Fruit fly (Drosophila melanogaster) whole organism, embryonic: Measurements from ENCODE around the gene neb.

ENCODE experiments used
- BEAF-32 ChIP-seq: fragments of 200-800 bp; sonication (Bioruptor generic); optimal IDR thresholded peaks from 3 replicates; lab custom pipeline; 2017; ENCODE audit warnings: missing biosample characterization, missing genetic modification characterization, mild to moderate bottlenecking, moderate library complexity, missing genetic modification reagents
- Bdp1 ChIP-seq: fragments of 200-800 bp; sonication (Bioruptor generic); optimal IDR thresholded peaks from 3 replicates; lab custom pipeline; 2016; ENCODE audit warnings: missing biosample characterization, missing genetic modification characterization
- CG12236 ChIP-seq: fragments of 200-800 bp; sonication (Bioruptor generic); optimal IDR thresholded peaks from 2 replicates; lab custom pipeline; 2016; ENCODE audit warnings: missing biosample characterization, missing genetic modification characterization
- CG1233 ChIP-seq: fragments of 200-800 bp; sonication (Bioruptor generic); optimal IDR thresholded peaks from 4 replicates; lab custom pipeline; 2018; ENCODE audit warnings: missing biosample characterization, mild to moderate bottlenecking, missing genetic modification characterization
- CG13624 ChIP-seq: fragments of 200-800 bp; sonication (Bioruptor generic); optimal IDR thresholded peaks from 2 replicates; lab custom pipeline; 2016; ENCODE audit warnings: missing biosample characterization, missing genetic modification characterization
- CG13894 ChIP-seq: fragments of 200-800 bp; sonication (Bioruptor generic); optimal IDR thresholded peaks from 3 replicates; lab custom pipeline; 2018; ENCODE audit warnings: missing biosample characterization, mild to moderate bottlenecking, missing genetic modification characterization, moderate library complexity
- CG14710 ChIP-seq: fragments of 200-800 bp; sonication (Bioruptor generic); optimal IDR thresholded peaks from 3 replicates; lab custom pipeline; 2019; ENCODE audit warnings: missing biosample characterization, mild to moderate bottlenecking, missing genetic modification characterization, moderate library complexity
- CG15269 ChIP-seq: fragments of 200-800 bp; sonication (Bioruptor generic); optimal IDR thresholded peaks from 2 replicates; lab custom pipeline; 2018; ENCODE audit warnings: missing biosample characterization, mild to moderate bottlenecking, missing genetic modification characterization, moderate library complexity
- CG15479 ChIP-seq: fragments of 200-800 bp; sonication (Bioruptor generic); optimal IDR thresholded peaks from 3 replicates; lab custom pipeline; 2019; ENCODE audit warnings: missing biosample characterization, mild to moderate bottlenecking, missing genetic modification characterization, moderate library complexity
- CG15601 ChIP-seq: fragments of 200-800 bp; sonication (Bioruptor generic); optimal IDR thresholded peaks from 3 replicates; lab custom pipeline; 2019; ENCODE audit warnings: missing biosample characterization, mild to moderate bottlenecking, missing genetic modification characterization, moderate library complexity
- CG1603 ChIP-seq: fragments of 200-800 bp; sonication (Bioruptor generic); optimal IDR thresholded peaks from 2 replicates; lab custom pipeline; 2019; ENCODE audit warnings: missing biosample characterization, mild to moderate bottlenecking, missing genetic modification characterization, moderate library complexity
- CG16863 ChIP-seq: fragments of 200-800 bp; sonication (Bioruptor generic); optimal IDR thresholded peaks from 3 replicates; lab custom pipeline; 2016; ENCODE audit warnings: missing biosample characterization, missing genetic modification characterization
- CG17186 ChIP-seq: fragments of 200-800 bp; sonication (Bioruptor generic); optimal IDR thresholded peaks from 3 replicates; lab custom pipeline; 2017; ENCODE audit warnings: missing biosample characterization, missing genetic modification reagents, missing genetic modification characterization
- CG2116 ChIP-seq: fragments of 200-800 bp; sonication (Bioruptor generic); optimal IDR thresholded peaks from 3 replicates; lab custom pipeline; 2018; ENCODE audit warnings: missing biosample characterization, mild to moderate bottlenecking, missing genetic modification characterization
- CG2678 ChIP-seq: fragments of 200-800 bp; sonication (Bioruptor generic); optimal IDR thresholded peaks from 3 replicates; lab custom pipeline; 2019; ENCODE audit warnings: missing biosample characterization, mild to moderate bottlenecking, missing genetic modification characterization, moderate library complexity
- CG34422 ChIP-seq: fragments of 200-800 bp; sonication (Bioruptor generic); IDR thresholded peaks from 3 replicates; pipeline ENCODE4 v1.3.6; 2022; ENCODE audit warnings: missing biosample characterization, missing genetic modification characterization
- CG42726 ChIP-seq: fragments of 200-800 bp; sonication (Bioruptor generic); IDR thresholded peaks from 2 replicates; pipeline ENCODE4 v1.3.6; 2022; ENCODE audit warnings: missing biosample characterization, missing genetic modification characterization; ENCODE audit not compliant: partially characterized antibody
- CG43689 ChIP-seq: fragments of 200-800 bp; sonication (Bioruptor generic); IDR thresholded peaks from 2 replicates; pipeline ENCODE4 v1.3.6; 2022; ENCODE audit warnings: missing biosample characterization, missing genetic modification characterization
- CG4617 ChIP-seq: fragments of 200-800 bp; sonication (Bioruptor generic); optimal IDR thresholded peaks from 3 replicates; lab custom pipeline; 2016; ENCODE audit warnings: missing biosample characterization, missing genetic modification characterization, borderline replicate concordance
- CG6272 ChIP-seq: fragments of 200-800 bp; sonication (Bioruptor generic); IDR thresholded peaks from 2 replicates; pipeline ENCODE4 v1.3.6; 2022; ENCODE audit warnings: missing biosample characterization, missing genetic modification characterization
- CG9437 ChIP-seq: fragments of 200-800 bp; sonication (Bioruptor generic); optimal IDR thresholded peaks from 2 replicates; lab custom pipeline; 2018; ENCODE audit warnings: missing biosample characterization, mild to moderate bottlenecking, missing genetic modification characterization
- CG9797 ChIP-seq: fragments of 200-800 bp; sonication (Bioruptor generic); optimal IDR thresholded peaks from 3 replicates; lab custom pipeline; 2018; ENCODE audit warnings: missing biosample characterization, mild to moderate bottlenecking, missing genetic modification characterization
- CoRest ChIP-seq: fragments of 200-800 bp; sonication (Bioruptor generic); optimal IDR thresholded peaks from 3 replicates; lab custom pipeline; 2018; ENCODE audit warnings: missing biosample characterization, mild to moderate bottlenecking, missing genetic modification characterization, moderate library complexity
- Dip2 ChIP-seq: fragments of 200-800 bp; sonication (Bioruptor generic); IDR thresholded peaks from 2 replicates; pipeline ENCODE4 v1.3.6; 2022; ENCODE audit warnings: missing biosample characterization, missing genetic modification characterization
- E2f2 ChIP-seq: fragments of 200-800 bp; sonication (Bioruptor generic); IDR thresholded peaks from 2 replicates; pipeline ENCODE4 v1.3.6; 2022; ENCODE audit warnings: missing biosample characterization, missing genetic modification characterization
- Elba2 ChIP-seq: fragments of 200-800 bp; sonication (Bioruptor generic); optimal IDR thresholded peaks from 3 replicates; lab custom pipeline; 2016; ENCODE audit warnings: missing biosample characterization, missing genetic modification characterization
- HmgD ChIP-seq: fragments of 200-800 bp; sonication (Bioruptor generic); optimal IDR thresholded peaks from 3 replicates; lab custom pipeline; 2016; ENCODE audit warnings: missing biosample characterization, missing genetic modification characterization
- Hr39 ChIP-seq: fragments of >200 bp; optimal IDR thresholded peaks from 2 replicates; lab custom pipeline; 2017
- MBD-R2 ChIP-seq: fragments of 200-800 bp; sonication (Bioruptor generic); IDR thresholded peaks from 2 replicates; pipeline ENCODE4 v1.3.6; 2022; ENCODE audit warnings: missing biosample characterization, missing genetic modification characterization
- MESR4 ChIP-seq: fragments of 200-800 bp; sonication (Bioruptor generic); optimal IDR thresholded peaks from 2 replicates; lab custom pipeline; 2018; ENCODE audit warnings: missing biosample characterization, mild to moderate bottlenecking, missing genetic modification characterization, moderate library complexity
- Neu2 ChIP-seq: fragments of 200-800 bp; sonication (Bioruptor generic); optimal IDR thresholded peaks from 3 replicates; lab custom pipeline; 2016; ENCODE audit warnings: missing biosample characterization, missing genetic modification characterization, borderline replicate concordance
- Oaz ChIP-seq: fragments of 200-800 bp; sonication (Bioruptor generic); IDR thresholded peaks from 2 replicates; pipeline ENCODE4 v1.3.6; 2022; ENCODE audit warnings: missing biosample characterization, missing genetic modification characterization
- Sry-δ ChIP-seq: fragments of 200-800 bp; sonication (Bioruptor generic); optimal IDR thresholded peaks from 2 replicates; lab custom pipeline; 2016; ENCODE audit warnings: missing biosample characterization, missing genetic modification characterization
- YL-1 ChIP-seq: fragments of 200-800 bp; sonication (Bioruptor generic); optimal IDR thresholded peaks from 3 replicates; lab custom pipeline; 2017; ENCODE audit warnings: missing biosample characterization, mild to moderate bottlenecking, missing genetic modification characterization
- al ChIP-seq: fragments of 200-800 bp; sonication (Bioruptor generic); IDR thresholded peaks from 2 replicates; pipeline ENCODE4 v1.3.6; 2022; ENCODE audit warnings: missing biosample characterization, missing genetic modification characterization
- amos ChIP-seq: fragments of 200-800 bp; sonication (Bioruptor generic); IDR thresholded peaks from 2 replicates; pipeline ENCODE4 v1.3.6; 2022; ENCODE audit warnings: missing biosample characterization, missing genetic modification characterization; ENCODE audit not compliant: partially characterized antibody
- cad ChIP-seq: fragments of >200 bp; optimal IDR thresholded peaks from 2 replicates; lab custom pipeline; 2017; ENCODE audit warnings: missing biosample characterization, missing genetic modification characterization
- crp ChIP-seq, 2 experiments: fragments of 200-800 bp; sonication (Bioruptor generic); optimal IDR thresholded peaks; 2 replicates in 1 of 2; 3 replicates in 1 of 2; lab custom pipeline; 2017; ENCODE audit warnings: missing biosample characterization in 2 of 2, missing genetic modification characterization in 2 of 2, mild to moderate bottlenecking in 1 of 2, moderate library complexity in 1 of 2
- dan ChIP-seq: fragments of 200-800 bp; sonication (Bioruptor generic); IDR thresholded peaks from 2 replicates; pipeline ENCODE4 v1.3.6; 2022; ENCODE audit warnings: missing biosample characterization, missing genetic modification characterization
- grau ChIP-seq: fragments of 200-800 bp; optimal IDR thresholded peaks from 3 replicates; lab custom pipeline; 2019; ENCODE audit warnings: missing biosample characterization, mild to moderate bottlenecking, missing genetic modification characterization, moderate library complexity
- nmo ChIP-seq: fragments of 200-800 bp; sonication (Bioruptor generic); optimal IDR thresholded peaks from 2 replicates; lab custom pipeline; 2018; ENCODE audit warnings: missing biosample characterization, mild to moderate bottlenecking, missing genetic modification characterization, moderate library complexity
- nom ChIP-seq: fragments of 200-800 bp; sonication (Bioruptor generic); optimal IDR thresholded peaks from 2 replicates; lab custom pipeline; 2017; ENCODE audit warnings: missing biosample characterization, missing genetic modification characterization, mild to moderate bottlenecking, moderate library complexity, missing genetic modification reagents
- psq ChIP-seq: fragments of 200-800 bp; sonication (Bioruptor generic); optimal IDR thresholded peaks from 2 replicates; lab custom pipeline; 2017; ENCODE audit warnings: missing biosample characterization, missing genetic modification characterization
- pzg ChIP-seq: fragments of 200-800 bp; sonication (Bioruptor generic); optimal IDR thresholded peaks from 3 replicates; lab custom pipeline; 2018; ENCODE audit warnings: missing biosample characterization, mild to moderate bottlenecking, missing genetic modification characterization, moderate library complexity
- sc ChIP-seq, 3 experiments: fragments of >200 bp in 2 of 3; fragments of 200-800 bp in 1 of 3; sonication (Bioruptor generic) in 1 of 3; optimal IDR thresholded peaks; 2 replicates in 2 of 3; 3 replicates in 1 of 3; lab custom pipeline; 2017; ENCODE audit warnings: mild to moderate bottlenecking in 1 of 3, missing biosample characterization in 1 of 3, missing genetic modification characterization in 1 of 3, missing genetic modification reagents in 1 of 3
- scrt ChIP-seq: fragments of 200-800 bp; sonication (Bioruptor generic); optimal IDR thresholded peaks from 2 replicates; lab custom pipeline; 2018; ENCODE audit warnings: missing biosample characterization, mild to moderate bottlenecking, missing genetic modification characterization, moderate library complexity
- sens ChIP-seq: fragments of 200-800 bp; sonication (Bioruptor generic); peaks from one replicate; lab custom pipeline; 2016; ENCODE audit warnings: missing biosample characterization, missing genetic modification characterization
- stwl ChIP-seq: fragments of 200-800 bp; sonication (Bioruptor generic); optimal IDR thresholded peaks from 3 replicates; lab custom pipeline; 2018; ENCODE audit warnings: missing biosample characterization, mild to moderate bottlenecking, missing genetic modification characterization, moderate library complexity
- sug ChIP-seq: fragments of 200-800 bp; optimal IDR thresholded peaks from 2 replicates; lab custom pipeline; 2019; ENCODE audit warnings: missing biosample characterization, mild to moderate bottlenecking, missing genetic modification characterization, moderate library complexity
- zfh1 ChIP-seq: fragments of 200-800 bp; sonication (Bioruptor generic); IDR thresholded peaks from 3 replicates; pipeline ENCODE4 v1.3.6; 2022; ENCODE audit warnings: missing biosample characterization, missing genetic modification characterization

Gene neb

DNA sequence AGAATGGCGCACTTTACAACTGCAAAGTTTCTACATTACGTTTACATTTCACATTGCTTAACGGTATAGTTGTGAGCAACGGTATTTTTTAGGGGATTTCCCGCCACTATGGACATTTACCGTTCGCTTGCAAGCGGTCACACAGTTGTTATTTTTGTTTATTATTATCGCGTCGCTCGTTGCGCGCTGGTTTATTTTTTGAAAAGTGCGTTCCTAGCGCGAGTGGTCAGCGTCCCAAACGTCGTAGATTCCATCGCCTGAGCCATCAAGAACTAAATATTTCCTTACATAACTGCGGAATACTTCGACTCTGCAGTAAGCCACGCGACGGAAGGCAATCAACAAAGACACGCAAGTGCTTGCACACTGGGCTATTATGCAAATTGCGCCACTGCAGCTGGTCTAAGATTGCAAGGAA lies 9.3 kb upstream of the neb start, which contains the start of gene bwa (continued):
- TF ChIP-seq HmgD (GFP tag; lab: Kevin White, UChicago) (peak; percentile 46), YL-1 (peak; percentile 28), Neu2 (GFP tag; lab: Kevin White, UChicago) (no peak), nmo (GFP tag; lab: Kevin White, UChicago) (peak; percentile 25), CG2116 (GFP tag; lab: Kevin White, UChicago) (peak; percentile 22), sug (tag; lab: Kevin White, UChicago) (no peak), CG9437 (GFP tag; lab: Kevin White, UChicago) (no peak), CG15269 (tag; lab: Kevin White, UChicago) (no peak), BEAF-32 (peak; percentile 44), CG4617 (GFP tag; lab: Kevin White, UChicago) (peak; percentile 13), CG15479 (GFP tag; lab: Kevin White, UChicago) (peak; percentile 73), CG15601 (no peak), Dip2 (GFP tag; lab: Robert Waterston, UW) (no peak), crp (GFP tag; optimal IDR thresholded peaks at IDR 0.05; lab: Kevin White, UChicago) (peak in 1 of 2 experiments; percentile 12), zfh1 (GFP tag; lab: Robert Waterston, UW) (peak; percentile 38; the same call in 1 of the 3 replicates), Hr39 (lab: Kevin White, UChicago) (no peak), pzg (GFP tag; lab: Kevin White, UChicago) (peak; percentile 87), cad (GFP tag; lab: Kevin White, UChicago) (no peak), CG12236 (no peak), Oaz (GFP tag; lab: Robert Waterston, UW) (no peak), sens (GFP tag; lab: Kevin White, UChicago) (peak; percentile 59), scrt (GFP tag; lab: Kevin White, UChicago) (no peak), CG42726 (GFP tag; lab: Robert Waterston, UW) (0 out of 2 replicates have a peak, but pooled peaks have one; percentile 53), MBD-R2 (GFP tag; lab: Robert Waterston, UW) (peak; percentile 51), nom (GFP tag; lab: Kevin White, UChicago) (peak; percentile 25), CG6272 (GFP tag; lab: Robert Waterston, UW) (no peak), CG2678 (tag; lab: Kevin White, UChicago) (no peak), amos (GFP tag; lab: Robert Waterston, UW) (peak; percentile 46; the same call in 1 of the 2 replicates), CG16863 (no peak), CG1233 (GFP tag; lab: Kevin White, UChicago) (peak; percentile 0), CG13624 (GFP tag; lab: Kevin White, UChicago) (peak; percentile 35), grau (tag; lab: Kevin White, UChicago) (no peak), CG17186 (peak; percentile 43), Bdp1 (GFP tag; lab: Kevin White, UChicago) (no peak), dan (no peak), Elba2 (GFP tag; lab: Kevin White, UChicago) (no peak), Sry-δ (peak; percentile 27), CG34422 (peak; percentile 53; the same call in 1 of the 3 replicates), CG9797 (peak; percentile 88), MESR4 (GFP tag; lab: Kevin White, UChicago) (peak; percentile 52), E2f2 (GFP tag; lab: Robert Waterston, UW) (peak; percentile 90), psq (GFP tag; lab: Kevin White, UChicago) (no peak), CG14710 (tag; lab: Kevin White, UChicago) (peak; percentile 28), CG13894 (tag; lab: Kevin White, UChicago) (no peak), CoRest (peak; percentile 78), CG1603 (tag; lab: Kevin White, UChicago) (peak; percentile 60), CG43689 (GFP tag; lab: Robert Waterston, UW) (no peak), stwl (tag; lab: Kevin White, UChicago) (peak; percentile 39), al (GFP tag; lab: Robert Waterston, UW) (no peak), sc (optimal IDR thresholded peaks at IDR 0.05; lab: Kevin White, UChicago) (no peak), sc (GFP tag; optimal IDR thresholded peaks at IDR 0.05; lab: Kevin White, UChicago) (no peak)
